Worm (Caenorhabditis elegans): ENCODE data around the gene F39F10.3.

ce11 chrX:16903619-16904018, 11.8 kb downstream of the F39F10.3 start, which contains the start of gene F39F10.4:
- TF ChIP-seq flt-1 (GFP tag; IDR thresholded peaks at IDR 0.05) (no peak), tra-4 (tag; optimal IDR thresholded peaks at IDR 0.05) (no peak), B0310.2 (tag; optimal IDR thresholded peaks at IDR 0.05) (no peak), hmbx-1 (tag; optimal IDR thresholded peaks at IDR 0.05) (no peak), ama-1 (optimal IDR thresholded peaks at IDR 0.05) (no peak), sea-1 (GFP tag; conservative IDR thresholded peaks at IDR 0.05) (no peak), ceh-13 (GFP tag; optimal IDR thresholded peaks at IDR 0.05) (no peak), hnd-1 (tag; optimal IDR thresholded peaks at IDR 0.05) (no peak), ceh-36 (tag; optimal IDR thresholded peaks at IDR 0.05) (no peak), tbx-11 (GFP tag; IDR thresholded peaks at IDR 0.05) (no peak), scrt-1 (GFP tag; IDR thresholded peaks at IDR 0.05) (no peak), aly-1 (tag; optimal IDR thresholded peaks at IDR 0.05) (no peak)
